Fruit fly (Drosophila melanogaster) whole organism, wandering third instar larva: Measurements from ENCODE around the gene nmo.

Experiments
- Abd-B ChIP-seq: fragments of >200 bp; optimal IDR thresholded peaks from 2 replicates; lab custom pipeline; 2017; ENCODE audit warnings: missing biosample characterization, missing genetic modification characterization
- CG32264 ChIP-seq: fragments of 200-800 bp; sonication (Bioruptor generic); optimal IDR thresholded peaks from 2 replicates; lab custom pipeline; 2016; ENCODE audit warnings: missing biosample characterization, missing genetic modification characterization
- CG9705 ChIP-seq: fragments of 200-800 bp; sonication (Bioruptor generic); optimal IDR thresholded peaks from 2 replicates; lab custom pipeline; 2018; ENCODE audit warnings: missing biosample characterization, mild to moderate bottlenecking, missing genetic modification characterization
- CrebA ChIP-seq: fragments of 200-800 bp; sonication (Bioruptor generic); optimal IDR thresholded peaks from 2 replicates; lab custom pipeline; 2016; ENCODE audit warnings: missing biosample characterization, mild to moderate bottlenecking, missing genetic modification characterization, borderline replicate concordance
- Dfd ChIP-seq: fragments of >200 bp; optimal IDR thresholded peaks from 2 replicates; lab custom pipeline; 2017; ENCODE audit warnings: missing biosample characterization, missing genetic modification characterization
- Dif ChIP-seq: fragments of 200-275, 200-300 bp; sonication (Bioruptor generic); optimal IDR thresholded peaks from 2 replicates; lab custom pipeline; 2018; ENCODE audit warnings: missing biosample characterization, missing genetic modification characterization; ENCODE audit not compliant: partially characterized antibody
- GATAd ChIP-seq: sonication (Bioruptor generic); optimal IDR thresholded peaks from 2 replicates; lab custom pipeline; 2016; ENCODE audit warnings: missing biosample characterization, missing genetic modification characterization
- HLH106 ChIP-seq: fragments of 200-800 bp; optimal IDR thresholded peaks from 3 replicates; lab custom pipeline; 2019; ENCODE audit warnings: missing biosample characterization, mild to moderate bottlenecking, missing genetic modification characterization, moderate library complexity
- Hnf4 ChIP-seq: fragments of 200-800 bp; sonication (Bioruptor generic); optimal IDR thresholded peaks from 2 replicates; lab custom pipeline; 2016; ENCODE audit warnings: missing biosample characterization, mild to moderate bottlenecking, missing genetic modification characterization
- Jra ChIP-seq: sonication (Bioruptor generic); optimal IDR thresholded peaks from 2 replicates; lab custom pipeline; 2016; ENCODE audit warnings: missing biosample characterization, missing genetic modification characterization
- Myc ChIP-seq: fragments of >200 bp; optimal IDR thresholded peaks from 2 replicates; lab custom pipeline; 2017
- N ChIP-seq: fragments of >200 bp; optimal IDR thresholded peaks from 2 replicates; lab custom pipeline; 2018; ENCODE audit warnings: missing biosample characterization, missing external identifiers, missing genetic modification characterization
- OdsH ChIP-seq: fragments of 200-800 bp; sonication (Bioruptor generic); optimal IDR thresholded peaks from 2 replicates; lab custom pipeline; 2016; ENCODE audit warnings: missing biosample characterization, mild to moderate bottlenecking, missing genetic modification characterization
- Sp1 ChIP-seq: fragments of 200-800 bp; sonication (Bioruptor generic); optimal IDR thresholded peaks from 3 replicates; lab custom pipeline; 2019; ENCODE audit warnings: missing biosample characterization, mild to moderate bottlenecking, missing genetic modification characterization, moderate library complexity
- Vsx2 ChIP-seq: fragments of 200-300, 225-300 bp; sonication (Bioruptor generic); optimal IDR thresholded peaks from 2 replicates; lab custom pipeline; 2018; ENCODE audit warnings: missing biosample characterization, missing genetic modification characterization; ENCODE audit not compliant: partially characterized antibody
- brk ChIP-seq: fragments of 200-800 bp; sonication (Bioruptor generic); optimal IDR thresholded peaks from 2 replicates; lab custom pipeline; 2016; ENCODE audit warnings: missing biosample characterization, mild to moderate bottlenecking, missing genetic modification characterization
- dl ChIP-seq, 2 experiments: fragments of 175-275, 200-275 bp in 1 of 2; fragments of 200-275 bp in 1 of 2; sonication (Bioruptor generic); optimal IDR thresholded peaks; lab custom pipeline; 2018; ENCODE audit warnings: mild to moderate bottlenecking in 2 of 2, missing biosample characterization in 2 of 2, missing genetic modification characterization in 2 of 2, moderate library complexity in 2 of 2; ENCODE audit not compliant: partially characterized antibody in 2 of 2, insufficient read depth in 1 of 2
- dmrt93B ChIP-seq: fragments of 200-800 bp; sonication (Bioruptor generic); optimal IDR thresholded peaks from 2 replicates; lab custom pipeline; 2018; ENCODE audit warnings: missing biosample characterization, mild to moderate bottlenecking, missing genetic modification characterization
- dsf ChIP-seq: sonication (Bioruptor generic); optimal IDR thresholded peaks from 2 replicates; lab custom pipeline; 2016; ENCODE audit warnings: missing biosample characterization, missing genetic modification characterization, borderline replicate concordance
- foxo ChIP-seq, 2 experiments: fragments of 200-800 bp; sonication (Bioruptor generic); optimal IDR thresholded peaks; 2 replicates in 1 of 2; 3 replicates in 1 of 2; lab custom pipeline; 2016 to 2017; ENCODE audit warnings: missing biosample characterization in 2 of 2, missing genetic modification characterization in 2 of 2
- fru ChIP-seq: fragments of 200-800 bp; sonication (Bioruptor generic); optimal IDR thresholded peaks from 3 replicates; lab custom pipeline; 2016; ENCODE audit warnings: missing biosample characterization, mild to moderate bottlenecking, missing genetic modification characterization
- jim ChIP-seq: fragments of 175-275, 200-325 bp; sonication (Bioruptor generic); optimal IDR thresholded peaks from 2 replicates; lab custom pipeline; 2016; ENCODE audit warnings: missing biosample characterization, mild to moderate bottlenecking, missing genetic modification characterization
- lola ChIP-seq: fragments of >200 bp; optimal IDR thresholded peaks from 2 replicates; lab custom pipeline; 2017; ENCODE audit warnings: missing biosample characterization, missing genetic modification characterization
- psq ChIP-seq: fragments of 200-800 bp; sonication (Bioruptor generic); optimal IDR thresholded peaks from 3 replicates; lab custom pipeline; 2017; ENCODE audit warnings: missing biosample characterization, mild to moderate bottlenecking, missing genetic modification characterization, moderate library complexity
- usp ChIP-seq: fragments of >200 bp; optimal IDR thresholded peaks from 2 replicates; lab custom pipeline; 2017; ENCODE audit warnings: missing biosample characterization, missing genetic modification characterization

Gene nmo

dm6 chr3L:8031461-8031860 is 52.6 kb downstream of the nmo start:
- no peak for TF ChIP-seq usp (GFP tag; lab: Kevin White, UChicago)
- no peak for TF ChIP-seq Vsx2 (GFP tag; lab: Kevin White, UChicago)
- TF ChIP-seq OdsH (GFP tag; lab: Kevin White, UChicago): no peak
- peak; percentile 67 for TF ChIP-seq Dfd (GFP tag; lab: Kevin White, UChicago)

- TF ChIP-seq fru (GFP tag; lab: Kevin White, UChicago) (no peak), OdsH (GFP tag; lab: Kevin White, UChicago) (no peak), lola (GFP tag; lab: Kevin White, UChicago) (no peak), Jra (GFP tag; lab: Kevin White, UChicago) (no peak), jim (GFP tag; lab: Kevin White, UChicago) (no peak), Sp1 (GFP tag; lab: Kevin White, UChicago) (no peak), CrebA (GFP tag; lab: Kevin White, UChicago) (no peak)
Measured at dm6 chr3L:8033088-8033487, 54.2 kb downstream of the nmo start.

dm6 chr3L:8033776-8034175 is 54.9 kb downstream of the nmo start:
- TF ChIP-seq Dif (GFP tag; lab: Kevin White, UChicago): no peak
- no peak for TF ChIP-seq dsf (GFP tag; lab: Kevin White, UChicago)
- TF ChIP-seq Myc (lab: Kevin White, UChicago): no peak
- no peak for TF ChIP-seq CrebA (GFP tag; lab: Kevin White, UChicago)
- TF ChIP-seq HLH106 (tag; lab: Kevin White, UChicago): no peak
- TF ChIP-seq psq: no peak
- no peak for TF ChIP-seq brk
- TF ChIP-seq Hnf4 (GFP tag; lab: Kevin White, UChicago): no peak
- TF ChIP-seq dl (GFP tag; optimal IDR thresholded peaks at IDR 0.05; lab: Kevin White, UChicago; ENCODE audit: insufficient read depth in 1 of 2, partially characterized antibody in 2 of 2): no peak
- TF ChIP-seq foxo (GFP tag; optimal IDR thresholded peaks at IDR 0.05; lab: Kevin White, UChicago): no peak
- TF ChIP-seq Abd-B (GFP tag; lab: Kevin White, UChicago): no peak
- TF ChIP-seq N (GFP tag; lab: Kevin White, UChicago): no peak
- no peak for TF ChIP-seq dmrt93B
- TF ChIP-seq, all 38 proteins: peak for 0

dm6 chr3L:8037693-8038092 is 58.8 kb downstream of the nmo start:
- TF ChIP-seq fru (GFP tag; lab: Kevin White, UChicago): no peak
- no peak for TF ChIP-seq jim (GFP tag; lab: Kevin White, UChicago)
- TF ChIP-seq brk: no peak
- no peak for TF ChIP-seq OdsH (GFP tag; lab: Kevin White, UChicago)
- TF ChIP-seq dsf (GFP tag; lab: Kevin White, UChicago): no peak
- TF ChIP-seq Dfd (GFP tag; lab: Kevin White, UChicago): no peak
- TF ChIP-seq, all 38 proteins: peak for 0

dm6 chr3L:8039119-8039518 is 60.3 kb downstream of the nmo start:
- TF ChIP-seq Abd-B (GFP tag; lab: Kevin White, UChicago): no peak
- no peak for TF ChIP-seq OdsH (GFP tag; lab: Kevin White, UChicago)
- TF ChIP-seq CG32264 (GFP tag; lab: Kevin White, UChicago): no peak

dm6 chr3L:8041461-8042110 is 62.7 kb downstream of the nmo start:
- TF ChIP-seq Vsx2 (GFP tag; lab: Kevin White, UChicago) (no peak), HLH106 (tag; lab: Kevin White, UChicago) (no peak), psq (peak; percentile 4), CG9705 (GFP tag; lab: Kevin White, UChicago) (no peak), fru (GFP tag; lab: Kevin White, UChicago) (no peak), Dfd (GFP tag; lab: Kevin White, UChicago) (no peak), N (GFP tag; lab: Kevin White, UChicago) (no peak), GATAd (GFP tag; lab: Kevin White, UChicago) (no peak)
